Fruit fly (Drosophila melanogaster) whole organism, prepupa: ENCODE measurements around the gene CG6791.
A peak's percentile ranks its signal among the peaks of the same experiment; 100 is the strongest.

ENCODE experiments used
- CG10631 ChIP-seq: fragments of 200-800 bp; sonication (Bioruptor generic); optimal IDR thresholded peaks from 2 replicates; lab custom pipeline; 2016; ENCODE audit warnings: missing biosample characterization, missing genetic modification characterization
- CG11294 ChIP-seq: fragments of 200-800 bp; sonication (Bioruptor generic); IDR thresholded peaks from 2 replicates; pipeline ENCODE4 v1.3.6; 2022; ENCODE audit warnings: missing biosample characterization, missing genetic modification characterization
- CG11762 ChIP-seq: fragments of 200-800 bp; sonication (Bioruptor generic); optimal IDR thresholded peaks from 3 replicates; lab custom pipeline; 2016; ENCODE audit warnings: missing biosample characterization, missing genetic modification characterization; ENCODE audit not compliant: insufficient read depth
- CG11902 ChIP-seq: fragments of 200-800 bp; sonication (Bioruptor generic); optimal IDR thresholded peaks from 3 replicates; lab custom pipeline; 2016; ENCODE audit warnings: missing biosample characterization, missing genetic modification characterization
- CG15336 ChIP-seq: fragments of 200-800 bp; sonication (Bioruptor generic); IDR thresholded peaks from 2 replicates; pipeline ENCODE4 v1.3.6; 2022; ENCODE audit warnings: missing biosample characterization, missing genetic modification characterization
- CG1621 ChIP-seq: fragments of 200-800 bp; sonication (Bioruptor generic); optimal IDR thresholded peaks from 3 replicates; lab custom pipeline; 2018; ENCODE audit warnings: missing biosample characterization, mild to moderate bottlenecking, missing genetic modification characterization
- CG3032 ChIP-seq: fragments of 200-800 bp; optimal IDR thresholded peaks from 2 replicates; lab custom pipeline; 2019; ENCODE audit warnings: missing biosample characterization, mild to moderate bottlenecking, missing genetic modification characterization, moderate library complexity
- CG31627 ChIP-seq: fragments of 200-800 bp; sonication (Bioruptor generic); optimal IDR thresholded peaks from 3 replicates; lab custom pipeline; 2016; ENCODE audit warnings: missing biosample characterization, missing genetic modification characterization
- CG34406 ChIP-seq: fragments of 200-800 bp; sonication (Bioruptor generic); optimal IDR thresholded peaks from 3 replicates; lab custom pipeline; 2016; ENCODE audit warnings: missing biosample characterization, missing genetic modification characterization
- CG6276 ChIP-seq: fragments of 200-800 bp; sonication (Bioruptor generic); optimal IDR thresholded peaks from 2 replicates; lab custom pipeline; 2017; ENCODE audit warnings: missing biosample characterization, mild to moderate bottlenecking, missing genetic modification characterization
- CG6808 ChIP-seq: fragments of 200-800 bp; sonication (Bioruptor generic); optimal IDR thresholded peaks from 3 replicates; lab custom pipeline; 2017; ENCODE audit warnings: missing biosample characterization, missing genetic modification characterization, mild to moderate bottlenecking, moderate library complexity, missing genetic modification reagents
- CG6854 ChIP-seq: fragments of 200-800 bp; sonication (Bioruptor generic); optimal IDR thresholded peaks from 2 replicates; lab custom pipeline; 2017; ENCODE audit warnings: missing biosample characterization, mild to moderate bottlenecking, missing genetic modification characterization
- CG7368 ChIP-seq: fragments of 200-800 bp; sonication (Bioruptor generic); optimal IDR thresholded peaks from 3 replicates; lab custom pipeline; 2016; ENCODE audit warnings: missing biosample characterization, missing genetic modification characterization
- CG8119 ChIP-seq: fragments of 200-800 bp; sonication (Bioruptor generic); IDR thresholded peaks from 3 replicates; pipeline ENCODE4 v1.3.6; 2022; ENCODE audit warnings: missing biosample characterization, missing genetic modification characterization
- CG8319 ChIP-seq: fragments of 200-800 bp; sonication (Bioruptor generic); optimal IDR thresholded peaks from 3 replicates; lab custom pipeline; 2016; ENCODE audit warnings: missing biosample characterization, missing genetic modification characterization
- Eip75B ChIP-seq: fragments of 200-800 bp; sonication (Bioruptor generic); optimal IDR thresholded peaks from 3 replicates; lab custom pipeline; 2016; ENCODE audit warnings: missing biosample characterization, missing genetic modification characterization
- Eip93F ChIP-seq: fragments of 200-800 bp; sonication (Bioruptor generic); optimal IDR thresholded peaks from 2 replicates; lab custom pipeline; 2016; ENCODE audit warnings: missing biosample characterization, mild to moderate bottlenecking, missing genetic modification characterization
- Ets21C ChIP-seq: fragments of 200-800 bp; sonication (Bioruptor generic); optimal IDR thresholded peaks from 3 replicates; lab custom pipeline; 2016; ENCODE audit warnings: missing biosample characterization, missing genetic modification characterization
- Ets96B ChIP-seq: fragments of 200-800 bp; optimal IDR thresholded peaks from 2 replicates; lab custom pipeline; 2019; ENCODE audit warnings: missing biosample characterization, mild to moderate bottlenecking, missing genetic modification characterization, moderate library complexity
- Gug ChIP-seq: fragments of 200-800 bp; sonication (Bioruptor generic); IDR thresholded peaks from 2 replicates; pipeline ENCODE4 v1.3.6; 2022; ENCODE audit warnings: missing biosample characterization, missing genetic modification characterization
- Hr38 ChIP-seq: sonication (Bioruptor generic); optimal IDR thresholded peaks from 2 replicates; lab custom pipeline; 2016; ENCODE audit warnings: missing biosample characterization, missing genetic modification characterization
- Hr4 ChIP-seq: fragments of 200-800 bp; sonication (Bioruptor generic); optimal IDR thresholded peaks from 3 replicates; lab custom pipeline; 2016; ENCODE audit warnings: missing biosample characterization, missing genetic modification characterization
- Lpt ChIP-seq: fragments of 200-800 bp; sonication (Bioruptor generic); optimal IDR thresholded peaks from 3 replicates; lab custom pipeline; 2016; ENCODE audit warnings: missing biosample characterization, missing genetic modification characterization
- Met ChIP-seq: fragments of 200-800 bp; sonication (Bioruptor generic); optimal IDR thresholded peaks from 3 replicates; lab custom pipeline; 2016; ENCODE audit warnings: missing biosample characterization, missing genetic modification characterization
- Smox ChIP-seq: fragments of 200-800 bp; sonication (Bioruptor generic); optimal IDR thresholded peaks from 3 replicates; lab custom pipeline; 2016; ENCODE audit warnings: missing biosample characterization, missing genetic modification characterization
- Sox102F ChIP-seq: fragments of 200-800 bp; sonication (Bioruptor generic); optimal IDR thresholded peaks from 2 replicates; lab custom pipeline; 2016; ENCODE audit warnings: missing biosample characterization, mild to moderate bottlenecking, missing genetic modification characterization
- achi ChIP-seq: fragments of 200-800 bp; sonication (Bioruptor generic); optimal IDR thresholded peaks from 3 replicates; lab custom pipeline; 2016; ENCODE audit warnings: missing biosample characterization, missing genetic modification characterization
- cyc ChIP-seq: fragments of 200-800 bp; sonication (Bioruptor generic); optimal IDR thresholded peaks from 3 replicates; lab custom pipeline; 2016; ENCODE audit warnings: missing biosample characterization, missing genetic modification characterization
- dac ChIP-seq: fragments of 200-800 bp; sonication (Bioruptor generic); optimal IDR thresholded peaks from 2 replicates; lab custom pipeline; 2017; ENCODE audit warnings: missing biosample characterization, mild to moderate bottlenecking, missing genetic modification characterization
- dsx ChIP-seq: fragments of 200-800 bp; optimal IDR thresholded peaks from 3 replicates; lab custom pipeline; 2019; ENCODE audit warnings: missing biosample characterization, mild to moderate bottlenecking, missing genetic modification characterization, moderate library complexity; ENCODE audit not compliant: poor library complexity, severe bottlenecking
- eg ChIP-seq: fragments of 200-800 bp; sonication (Bioruptor generic); IDR thresholded peaks from 3 replicates; pipeline ENCODE4 v1.3.6; 2022; ENCODE audit warnings: missing biosample characterization, missing genetic modification characterization
- esn ChIP-seq: fragments of 200-800 bp; sonication (Bioruptor generic); optimal IDR thresholded peaks from 2 replicates; lab custom pipeline; 2016; ENCODE audit warnings: missing biosample characterization, mild to moderate bottlenecking, missing genetic modification characterization, moderate library complexity
- fd59A ChIP-seq: fragments of 200-800 bp; sonication (Bioruptor generic); optimal IDR thresholded peaks from 2 replicates; lab custom pipeline; 2017; ENCODE audit warnings: missing biosample characterization, mild to moderate bottlenecking, missing genetic modification characterization, missing genetic modification reagents
- fd85E ChIP-seq: fragments of 200-800 bp; sonication (Bioruptor generic); optimal IDR thresholded peaks from 3 replicates; lab custom pipeline; 2016; ENCODE audit warnings: missing biosample characterization, missing genetic modification characterization
- lz ChIP-seq: fragments of 200-800 bp; sonication (Bioruptor generic); optimal IDR thresholded peaks from 3 replicates; lab custom pipeline; 2016; ENCODE audit warnings: missing biosample characterization, missing genetic modification characterization
- net ChIP-seq: fragments of 200-800 bp; sonication (Bioruptor generic); optimal IDR thresholded peaks from 3 replicates; lab custom pipeline; 2016; ENCODE audit warnings: missing biosample characterization, missing genetic modification characterization
- pdm3 ChIP-seq: fragments of 200-800 bp; sonication (Bioruptor generic); optimal IDR thresholded peaks from 3 replicates; lab custom pipeline; 2016; ENCODE audit warnings: missing biosample characterization, missing genetic modification characterization
- salr ChIP-seq, 2 experiments: fragments of 200-800 bp; sonication (Bioruptor generic); optimal IDR thresholded peaks; 3 replicates each; lab custom pipeline; 2016 to 2018; ENCODE audit warnings: missing biosample characterization in 2 of 2, missing genetic modification characterization in 2 of 2, mild to moderate bottlenecking in 1 of 2
- topi ChIP-seq: fragments of 200-800 bp; sonication (Bioruptor generic); optimal IDR thresholded peaks from 3 replicates; lab custom pipeline; 2016; ENCODE audit warnings: missing biosample characterization, missing genetic modification characterization
- vri ChIP-seq: fragments of 200-800 bp; sonication (Bioruptor generic); optimal IDR thresholded peaks from 3 replicates; lab custom pipeline; 2016; ENCODE audit warnings: missing biosample characterization, mild to moderate bottlenecking, missing genetic modification characterization

Gene CG6791

DNA sequence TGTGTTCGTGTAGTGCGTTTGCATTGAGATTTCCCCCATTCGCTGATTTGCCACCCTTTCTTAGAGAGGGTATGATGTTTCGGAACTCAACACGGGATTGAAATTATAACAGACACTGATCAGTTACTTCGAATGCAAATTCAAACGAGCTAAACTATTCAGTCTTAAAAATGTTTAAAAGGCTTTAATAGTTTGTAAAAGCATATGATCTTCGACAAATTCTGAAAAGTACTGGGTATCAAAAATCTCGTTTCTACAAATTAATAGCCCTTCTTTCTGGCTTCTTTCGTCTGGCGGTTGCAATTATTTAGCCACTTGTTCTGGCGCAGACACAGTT lies 7.7 kb downstream of the CG6791 start (continued):
- TF ChIP-seq Hr4 = no peak
- TF ChIP-seq CG10631 (GFP tag; lab: Kevin White, UChicago) = peak; percentile 87
- peak; percentile 76 for TF ChIP-seq fd59A (GFP tag; lab: Kevin White, UChicago)
- no peak for TF ChIP-seq lz (GFP tag; lab: Kevin White, UChicago)
- TF ChIP-seq Ets21C = no peak
- TF ChIP-seq CG8119 = peak; percentile 92
- peak; percentile 90 for TF ChIP-seq net (GFP tag; lab: Kevin White, UChicago)
- no peak for TF ChIP-seq Eip93F (GFP tag; lab: Kevin White, UChicago)
- TF ChIP-seq CG1621 (tag; lab: Kevin White, UChicago) = peak; percentile 86
- TF ChIP-seq pdm3 (GFP tag; lab: Kevin White, UChicago) = no peak
- TF ChIP-seq Gug (GFP tag; lab: Robert Waterston, UW) = peak; percentile 88
- no peak for TF ChIP-seq topi
- TF ChIP-seq dac (GFP tag; lab: Kevin White, UChicago) = peak; percentile 79
- TF ChIP-seq CG11902 (GFP tag; lab: Kevin White, UChicago) = peak; percentile 1
- no peak for TF ChIP-seq CG34406 (GFP tag; lab: Kevin White, UChicago)

DNA sequence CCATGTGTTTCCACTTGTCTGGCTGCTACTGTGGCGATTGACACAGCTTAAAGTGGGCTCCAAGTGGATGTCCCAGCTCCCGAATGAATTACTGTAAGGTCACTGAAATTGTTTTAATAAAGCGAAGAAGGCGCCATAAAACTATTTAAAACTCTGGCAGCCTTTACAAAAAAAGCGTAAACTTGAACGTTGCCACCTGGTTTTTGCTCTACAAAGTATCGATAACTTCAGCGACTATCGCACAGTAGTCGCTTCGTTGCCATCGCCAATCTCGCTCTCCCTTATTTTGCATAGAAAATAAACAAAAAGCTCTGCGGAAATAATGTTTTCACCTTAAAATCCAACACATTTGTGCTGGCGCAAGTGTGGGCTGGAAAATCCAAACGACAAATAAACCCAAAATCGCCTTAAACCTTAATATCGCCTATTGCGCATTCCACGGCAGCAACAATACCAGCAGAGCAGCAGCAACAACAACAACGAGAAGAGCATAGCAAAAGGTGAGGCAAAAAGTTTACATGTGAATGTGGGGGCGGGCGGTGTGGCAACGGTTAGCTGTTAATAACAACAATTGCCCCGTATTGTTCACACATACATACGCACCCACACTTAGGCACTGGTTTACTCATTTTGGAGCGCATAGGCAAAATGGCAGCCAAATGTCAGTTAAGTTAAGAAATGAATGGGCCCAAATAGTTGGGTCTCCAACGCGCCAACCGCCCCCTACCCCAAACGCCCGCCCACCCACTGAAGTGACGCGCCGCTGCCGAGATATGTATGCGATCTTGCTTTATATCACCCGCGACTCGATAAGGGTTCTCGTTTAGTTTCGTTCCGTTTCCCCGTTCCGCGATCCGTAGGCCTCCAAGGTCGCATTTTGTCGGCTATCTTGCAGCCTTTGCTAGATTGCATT lies 8.3 kb downstream of the CG6791 start, which contains the start of gene wkd:
Gene wkd (plus strand): TSS at position 237 of the 913 bp plus-strand sequence.
- TF ChIP-seq Hr4 (no peak), CG1621 (tag; lab: Kevin White, UChicago) (peak; percentile 83), CG31627 (GFP tag; lab: Kevin White, UChicago) (peak; percentile 9), dsx (GFP tag; lab: Kevin White, UChicago) (no peak), Smox (no peak), Hr38 (GFP tag; lab: Kevin White, UChicago) (no peak), Met (no peak), Ets96B (tag; lab: Kevin White, UChicago) (no peak), CG11762 (GFP tag; lab: Kevin White, UChicago) (no peak), CG8319 (no peak), CG3032 (tag; lab: Kevin White, UChicago) (no peak), esn (GFP tag; lab: Kevin White, UChicago) (no peak), salr (GFP tag; optimal IDR thresholded peaks at IDR 0.05; lab: Kevin White, UChicago) (no peak), fd85E (no peak), cyc (GFP tag; lab: Kevin White, UChicago) (no peak)

- no peak for TF ChIP-seq Met
- no peak for TF ChIP-seq achi (GFP tag; lab: Kevin White, UChicago)
- no peak for TF ChIP-seq CG6854 (GFP tag; lab: Kevin White, UChicago)
- TF ChIP-seq pdm3 (GFP tag; lab: Kevin White, UChicago) = no peak
- TF ChIP-seq CG11294 (GFP tag; lab: Robert Waterston, UW) = no peak
These were observed 11.3 kb downstream of the CG6791 start, which contains the start of the genes CG6790 and CG5342 for dm6 chr3R:11578645-11579044. TSS of gene CG6790 (minus strand) at chr3R:11578745. TSS of gene CG5342 (plus strand) at chr3R:11578826.

DNA sequence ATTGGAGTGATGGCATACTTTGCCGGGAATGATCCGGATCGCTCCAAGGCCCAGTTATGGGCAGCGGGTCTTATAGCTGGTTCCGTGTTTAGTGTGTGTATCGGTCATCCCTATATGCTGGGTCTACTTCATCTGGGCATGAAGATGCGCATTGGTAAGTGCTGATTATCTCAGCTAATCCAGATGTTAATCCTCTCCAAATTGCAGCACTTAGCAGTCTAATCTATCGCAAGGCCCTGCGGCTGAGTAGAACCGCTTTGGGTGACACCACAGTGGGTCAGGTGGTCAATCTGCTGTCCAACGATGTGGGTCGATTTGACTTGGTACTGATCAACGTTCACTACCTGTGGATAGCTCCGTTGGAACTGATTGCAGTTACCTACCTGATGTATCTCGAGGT lies 18.5 kb downstream of the CG6791 start:
- TF ChIP-seq CG7368 (GFP tag; lab: Kevin White, UChicago) (no peak), CG31627 (GFP tag; lab: Kevin White, UChicago) (no peak), Lpt (GFP tag; lab: Kevin White, UChicago) (no peak), eg (GFP tag; lab: Robert Waterston, UW) (no peak), CG15336 (no peak), Sox102F (no peak), CG6276 (GFP tag; lab: Kevin White, UChicago) (no peak), vri (no peak), Hr38 (GFP tag; lab: Kevin White, UChicago) (no peak), Eip75B (no peak), CG6808 (GFP tag; lab: Kevin White, UChicago) (no peak), CG6854 (GFP tag; lab: Kevin White, UChicago) (no peak)
